Worm (Caenorhabditis elegans) whole organism, L1 larva: ENCODE data around the gene ttr-16.

ENCODE experiments used
- C34B4.2 ChIP-seq: sonication (generic microtip); optimal IDR thresholded peaks from 2 replicates; lab custom pipeline; 2017; ENCODE audit warnings: mild to moderate bottlenecking, missing genetic modification characterization, missing compliant biosample characterization
- F16B12.6 ChIP-seq: fragments of 150-350 bp; optimal IDR thresholded peaks from 2 replicates; lab custom pipeline; 2014; ENCODE audit warnings: missing biosample characterization, missing genetic modification characterization
- Y116A8C.19 ChIP-seq: sonication (generic microtip); optimal IDR thresholded peaks from 2 replicates; lab custom pipeline; 2016; ENCODE audit warnings: missing compliant biosample characterization, missing genetic modification characterization, borderline replicate concordance
- aha-1 ChIP-seq: fragments of 150-350 bp; optimal IDR thresholded peaks from 2 replicates; lab custom pipeline; 2014; ENCODE audit warnings: missing biosample characterization, missing genetic modification characterization
- ama-1 ChIP-seq: fragments of 150-350 bp; optimal IDR thresholded peaks from 2 replicates; lab custom pipeline; 2014
- blmp-1 ChIP-seq: fragments of 150-350 bp; optimal IDR thresholded peaks from 2 replicates; lab custom pipeline; 2014; ENCODE audit warnings: missing biosample characterization, missing genetic modification characterization
- ceh-8 ChIP-seq: fragments of 200-800 bp; sonication (Bioruptor generic); optimal IDR thresholded peaks from 2 replicates; lab custom pipeline; 2018; ENCODE audit warnings: mild to moderate bottlenecking, missing genetic modification characterization, moderate library complexity, missing compliant biosample characterization
- ceh-88 ChIP-seq: fragments of 200-800 bp; sonication (Bioruptor generic); IDR thresholded peaks from 2 replicates; pipeline ENCODE4 v1.3.6; 2022; ENCODE audit warnings: missing genetic modification characterization, missing compliant biosample characterization
- ceh-90 ChIP-seq: sonication (generic microtip); optimal IDR thresholded peaks from 2 replicates; lab custom pipeline; 2016; ENCODE audit warnings: missing genetic modification characterization, missing compliant biosample characterization
- ces-1 ChIP-seq: fragments of 150-350 bp; optimal IDR thresholded peaks from 2 replicates; lab custom pipeline; 2014; ENCODE audit warnings: missing biosample characterization, missing genetic modification reagents, missing genetic modification characterization
- dpl-1 ChIP-seq, 3 experiments: fragments of 150-350 bp in 2 of 3; sonication (generic microtip) in 1 of 3; optimal IDR thresholded peaks; 2 replicates each; lab custom pipeline; 2014 to 2017; ENCODE audit warnings: missing biosample characterization in 3 of 3, missing genetic modification characterization in 3 of 3, missing genetic modification reagents in 3 of 3
- egl-27 ChIP-seq, 2 experiments: fragments of 150-350 bp in 1 of 2; sonication (generic microtip); optimal IDR thresholded peaks; 3 replicates each; lab custom pipeline; 2017 to 2018; ENCODE audit warnings: missing biosample characterization in 2 of 2, missing genetic modification characterization in 2 of 2, missing genetic modification reagents in 2 of 2
- elt-2 ChIP-seq: sonication (generic microtip); optimal IDR thresholded peaks from 2 replicates; lab custom pipeline; 2016; ENCODE audit warnings: missing genetic modification characterization, mild to moderate bottlenecking, inconsistent platforms, missing compliant biosample characterization, missing genetic modification reagents
- elt-3 ChIP-seq, 6 experiments: fragments of 150-350 bp in 1 of 6; sonication (generic microtip); optimal IDR thresholded peaks; 2 replicates each; lab custom pipeline; 2017 to 2018; ENCODE audit warnings: missing biosample characterization in 6 of 6, missing genetic modification characterization in 6 of 6, inconsistent platforms in 1 of 6
- ets-5 ChIP-seq: fragments of 200-800 bp; sonication (Bioruptor generic); IDR thresholded peaks from 2 replicates; pipeline ENCODE4 v1.3.6; 2022; ENCODE audit warnings: missing genetic modification characterization, missing compliant biosample characterization
- fkh-10 ChIP-seq: sonication (generic microtip); optimal IDR thresholded peaks from 2 replicates; lab custom pipeline; 2017; ENCODE audit warnings: missing biosample characterization, missing genetic modification reagents, missing genetic modification characterization
- fkh-4 ChIP-seq: sonication (generic microtip); optimal IDR thresholded peaks from 2 replicates; lab custom pipeline; 2016; ENCODE audit warnings: missing compliant biosample characterization, missing genetic modification characterization, borderline replicate concordance
- fkh-8 ChIP-seq: sonication (generic microtip); optimal IDR thresholded peaks from 2 replicates; lab custom pipeline; 2016; ENCODE audit warnings: mild to moderate bottlenecking, missing genetic modification characterization, missing compliant biosample characterization
- fos-1 ChIP-seq: fragments of 150-350 bp; optimal IDR thresholded peaks from 2 replicates; lab custom pipeline; 2014; ENCODE audit warnings: missing biosample characterization, missing genetic modification characterization
- hlh-4 ChIP-seq: sonication (generic microtip); optimal IDR thresholded peaks from 2 replicates; lab custom pipeline; 2016; ENCODE audit warnings: mild to moderate bottlenecking, missing genetic modification characterization, missing compliant biosample characterization
- hpl-2 ChIP-seq: fragments of 150-350 bp; optimal IDR thresholded peaks from 2 replicates; lab custom pipeline; 2014; ENCODE audit warnings: missing biosample characterization, missing genetic modification reagents, missing genetic modification characterization
- irx-1 ChIP-seq: sonication (generic microtip); optimal IDR thresholded peaks from 2 replicates; lab custom pipeline; 2016; ENCODE audit warnings: missing genetic modification characterization, missing compliant biosample characterization
- isw-1 ChIP-seq: fragments of 200-800 bp; sonication (Bioruptor generic); IDR thresholded peaks from 2 replicates; pipeline ENCODE4 v1.3.6; 2022; ENCODE audit warnings: missing genetic modification characterization, missing compliant biosample characterization
- jun-1 ChIP-seq: fragments of 150-350 bp; optimal IDR thresholded peaks from 2 replicates; lab custom pipeline; 2014; ENCODE audit warnings: missing biosample characterization, missing genetic modification reagents, missing genetic modification characterization
- lin-14 ChIP-seq: fragments of 200-800 bp; sonication (Bioruptor generic); optimal IDR thresholded peaks from 2 replicates; lab custom pipeline; 2018; ENCODE audit warnings: mild to moderate bottlenecking, missing genetic modification characterization, moderate library complexity, missing compliant biosample characterization
- lin-15B ChIP-seq: fragments of 150-350 bp; sonication (generic microtip); optimal IDR thresholded peaks from 3 replicates; lab custom pipeline; 2014; ENCODE audit warnings: missing biosample characterization, missing genetic modification characterization
- lin-35 ChIP-seq, 2 experiments: fragments of 150-350 bp; optimal IDR thresholded peaks; 2 replicates each; lab custom pipeline; 2014; ENCODE audit warnings: missing biosample characterization in 2 of 2, missing genetic modification characterization in 2 of 2, missing genetic modification reagents in 2 of 2
- lin-39 ChIP-seq: fragments of 150-350 bp; optimal IDR thresholded peaks from 2 replicates; lab custom pipeline; 2014; ENCODE audit warnings: missing biosample characterization, missing genetic modification reagents, missing genetic modification characterization
- lir-3 ChIP-seq: sonication (generic microtip); optimal IDR thresholded peaks from 2 replicates; lab custom pipeline; 2016; ENCODE audit warnings: mild to moderate bottlenecking, missing genetic modification characterization, moderate library complexity, missing compliant biosample characterization; ENCODE audit not compliant: poor library complexity
- mdl-1 ChIP-seq, 2 experiments: fragments of 150-350 bp; optimal IDR thresholded peaks; 2 replicates each; lab custom pipeline; 2014 to 2017; ENCODE audit warnings: missing biosample characterization in 2 of 2, missing genetic modification characterization in 2 of 2, inconsistent platforms in 1 of 2
- mef-2 ChIP-seq: fragments of 150-350 bp; optimal IDR thresholded peaks from 2 replicates; lab custom pipeline; 2014; ENCODE audit warnings: missing biosample characterization, missing genetic modification characterization
- nhr-11 ChIP-seq: fragments of 150-350 bp; optimal IDR thresholded peaks from 2 replicates; lab custom pipeline; 2014; ENCODE audit warnings: missing biosample characterization, missing genetic modification characterization
- nhr-20 ChIP-seq: sonication (generic microtip); optimal IDR thresholded peaks from 2 replicates; lab custom pipeline; 2016; ENCODE audit warnings: mild to moderate bottlenecking, missing genetic modification characterization, missing compliant biosample characterization
- nhr-28 ChIP-seq: fragments of 150-350 bp; optimal IDR thresholded peaks from 2 replicates; lab custom pipeline; 2014; ENCODE audit warnings: missing biosample characterization, missing genetic modification characterization
- nhr-47 ChIP-seq: sonication (generic microtip); optimal IDR thresholded peaks from 2 replicates; lab custom pipeline; 2016; ENCODE audit warnings: mild to moderate bottlenecking, missing genetic modification characterization, moderate library complexity, missing compliant biosample characterization
- nhr-71 ChIP-seq: sonication (generic microtip); optimal IDR thresholded peaks from 2 replicates; lab custom pipeline; 2016; ENCODE audit warnings: mild to moderate bottlenecking, missing genetic modification characterization, moderate library complexity, missing compliant biosample characterization
- nhr-84 ChIP-seq: sonication (generic microtip); optimal IDR thresholded peaks from 2 replicates; lab custom pipeline; 2017; ENCODE audit warnings: missing biosample characterization, missing genetic modification characterization
- nhr-85 ChIP-seq: sonication (generic microtip); peaks from one replicate; lab custom pipeline; 2016; ENCODE audit warnings: missing genetic modification characterization, inconsistent platforms, missing compliant biosample characterization
- nhr-90 ChIP-seq: sonication (generic microtip); optimal IDR thresholded peaks from 2 replicates; lab custom pipeline; 2016; ENCODE audit warnings: mild to moderate bottlenecking, missing genetic modification characterization, missing compliant biosample characterization; ENCODE audit not compliant: poor library complexity
- pag-3 ChIP-seq: sonication (generic microtip); optimal IDR thresholded peaks from 2 replicates; lab custom pipeline; 2017; ENCODE audit warnings: missing genetic modification characterization, mild to moderate bottlenecking, missing compliant biosample characterization, antibody characterized with exemption, borderline replicate concordance; ENCODE audit not compliant: insufficient read depth
- pax-3 ChIP-seq: fragments of 200-800 bp; sonication (Bioruptor generic); optimal IDR thresholded peaks from 2 replicates; lab custom pipeline; 2018; ENCODE audit warnings: mild to moderate bottlenecking, missing genetic modification characterization, moderate library complexity, missing compliant biosample characterization
- pqm-1 ChIP-seq: sonication (generic microtip); optimal IDR thresholded peaks from 3 replicates; lab custom pipeline; 2017; ENCODE audit warnings: missing biosample characterization, missing genetic modification characterization
- snpc-4 ChIP-seq: fragments of 150-350 bp; optimal IDR thresholded peaks from 2 replicates; lab custom pipeline; 2014; ENCODE audit warnings: missing biosample characterization, missing genetic modification characterization
- snu-23 ChIP-seq: sonication (generic microtip); optimal IDR thresholded peaks from 2 replicates; lab custom pipeline; 2016; ENCODE audit warnings: missing genetic modification characterization, missing compliant biosample characterization
- sptf-1 ChIP-seq: fragments of 150-350 bp; optimal IDR thresholded peaks from 2 replicates; lab custom pipeline; 2014; ENCODE audit warnings: missing biosample characterization, missing genetic modification characterization
- tlp-1 ChIP-seq: fragments of 150-350 bp; optimal IDR thresholded peaks from 2 replicates; lab custom pipeline; 2014; ENCODE audit warnings: missing biosample characterization, missing genetic modification characterization
- unc-130 ChIP-seq: fragments of 150-350 bp; optimal IDR thresholded peaks from 2 replicates; lab custom pipeline; 2017; ENCODE audit warnings: missing biosample characterization, missing genetic modification characterization, inconsistent platforms
- unc-30 ChIP-seq: sonication (generic microtip); optimal IDR thresholded peaks from 2 replicates; lab custom pipeline; 2017; ENCODE audit warnings: missing biosample characterization, missing genetic modification characterization
- unc-86 ChIP-seq: sonication (generic microtip); optimal IDR thresholded peaks from 2 replicates; lab custom pipeline; 2016; ENCODE audit warnings: missing genetic modification characterization, missing compliant biosample characterization
- unc-98 ChIP-seq: fragments of 200-800 bp; sonication (Bioruptor generic); IDR thresholded peaks from 2 replicates; pipeline ENCODE4 v1.3.6; 2022; ENCODE audit warnings: missing genetic modification characterization, missing compliant biosample characterization
- xbp-1 ChIP-seq: sonication (generic microtip); optimal IDR thresholded peaks from 2 replicates; lab custom pipeline; 2016; ENCODE audit warnings: missing genetic modification characterization, missing compliant biosample characterization
- ztf-11 ChIP-seq, 2 experiments: sonication (generic microtip); optimal IDR thresholded peaks; 2 replicates each; lab custom pipeline; 2016 to 2017; ENCODE audit warnings: missing genetic modification characterization in 2 of 2, missing biosample characterization in 1 of 2, missing compliant biosample characterization in 1 of 2

ttr-16 gene

ce11 chrIV:11026648-11027047 lies 37.3 kb downstream of the ttr-16 start (continued):
- TF ChIP-seq fkh-10 (GFP tag; lab: Kevin White, UChicago) (no peak), lin-39 (tag; lab: Kevin White, UChicago) (no peak), lin-15B (tag; lab: Kevin White, UChicago) (peak; percentile 6), nhr-90 (tag; lab: Kevin White, UChicago) (no peak), ets-5 (GFP tag; lab: Robert Waterston, UW) (no peak), lin-35 (GFP tag; optimal IDR thresholded peaks at IDR 0.05; lab: Kevin White, UChicago) (peak; percentile 35 to 61), irx-1 (tag; lab: Kevin White, UChicago) (no peak), aha-1 (no peak), ama-1 (lab: Kevin White, UChicago) (no peak), C34B4.2 (tag; lab: Kevin White, UChicago) (no peak), fkh-4 (tag; lab: Kevin White, UChicago) (peak; percentile 14), dpl-1 (GFP tag; optimal IDR thresholded peaks at IDR 0.05; lab: Kevin White, UChicago) (peak in 2 of 3 experiments; percentile 28 to 36), ceh-90 (tag; lab: Kevin White, UChicago) (no peak), lin-14 (GFP tag; lab: Kevin White, UChicago) (peak; percentile 51), tlp-1 (tag; lab: Kevin White, UChicago) (no peak), unc-30 (tag; lab: Kevin White, UChicago) (no peak), fos-1 (no peak), nhr-11 (tag; lab: Kevin White, UChicago) (no peak), nhr-84 (tag; lab: Kevin White, UChicago) (no peak), blmp-1 (tag; lab: Kevin White, UChicago) (no peak), elt-2 (tag; lab: Kevin White, UChicago) (no peak), sptf-1 (tag; lab: Kevin White, UChicago) (no peak), hpl-2 (GFP tag; lab: Kevin White, UChicago) (no peak), F16B12.6 (peak; percentile 80), mef-2 (tag; lab: Kevin White, UChicago) (no peak), lir-3 (tag; lab: Kevin White, UChicago) (no peak), nhr-85 (tag; lab: Kevin White, UChicago) (no peak), hlh-4 (tag; lab: Kevin White, UChicago) (no peak), nhr-47 (tag; lab: Kevin White, UChicago) (peak; percentile 50), mdl-1 (tag; optimal IDR thresholded peaks at IDR 0.05; lab: Kevin White, UChicago) (no peak), unc-98 (GFP tag; lab: Robert Waterston, UW) (no peak), snu-23 (GFP tag; lab: Kevin White, UChicago) (peak; percentile 66), Y116A8C.19 (no peak), egl-27 (tag; optimal IDR thresholded peaks at IDR 0.05; lab: Kevin White, UChicago) (no peak), ztf-11 (tag; optimal IDR thresholded peaks at IDR 0.05; lab: Kevin White, UChicago) (peak in 1 of 2 experiments; percentile 42), unc-86 (tag; lab: Kevin White, UChicago) (no peak), nhr-20 (tag; lab: Kevin White, UChicago) (peak; percentile 67), pax-3 (tag; lab: Kevin White, UChicago) (peak; percentile 1), isw-1 (0 out of 2 replicates have a peak, but pooled peaks have one; percentile 9), pqm-1 (tag; lab: Kevin White, UChicago) (no peak), ceh-88 (GFP tag; lab: Robert Waterston, UW) (no peak), fkh-8 (peak; percentile 49), elt-3 (tag; optimal IDR thresholded peaks at IDR 0.05; lab: Kevin White, UChicago) (no peak), pag-3 (tag; lab: Kevin White, UChicago) (no peak), xbp-1 (tag; lab: Kevin White, UChicago) (peak; percentile 62), ceh-8 (no peak), nhr-71 (tag; lab: Kevin White, UChicago) (peak; percentile 65), ces-1 (GFP tag; lab: Kevin White, UChicago) (no peak), unc-130 (tag; lab: Kevin White, UChicago) (no peak), jun-1 (tag; lab: Kevin White, UChicago) (no peak), nhr-28 (tag; lab: Kevin White, UChicago) (no peak), snpc-4 (tag; lab: Kevin White, UChicago) (no peak)
